Fruit fly (Drosophila melanogaster): ENCODE data around the gene santa-maria.

santa-maria gene

DNA sequence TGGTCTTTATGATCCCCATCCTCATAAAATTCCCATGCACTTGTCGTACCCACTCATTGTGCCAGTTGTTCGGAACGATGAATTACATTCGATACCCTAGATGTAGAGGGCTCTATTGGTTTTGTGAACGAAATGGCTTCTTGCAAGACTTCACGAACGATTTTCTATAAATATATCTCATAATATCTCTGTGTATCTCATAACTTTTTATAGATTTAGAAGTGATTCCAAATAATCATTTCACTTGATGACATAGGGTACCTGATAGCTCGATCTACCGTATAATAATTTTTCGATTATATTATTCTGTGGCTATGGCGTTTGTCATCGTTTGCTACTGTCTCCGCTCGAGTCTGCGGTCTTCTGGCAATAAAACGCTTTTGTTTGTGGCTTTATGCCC is 54.1 kb downstream of the santa-maria start (continued):
- TF ChIP-seq danr (GFP tag; IDR thresholded peaks at IDR 0.05) = peak; percentile 51; the same call in 1 of the 2 replicates
- peak; percentile 85 for TF ChIP-seq Ptx1 (GFP tag; IDR thresholded peaks at IDR 0.05)
- TF ChIP-seq sr (GFP tag; IDR thresholded peaks at IDR 0.05) = peak; percentile 14; the same call in 1 of the 3 replicates
- TF ChIP-seq fd102C (GFP tag; optimal IDR thresholded peaks at IDR 0.05) = no peak
- TF ChIP-seq CG4424 (GFP tag; optimal IDR thresholded peaks at IDR 0.05) = peak; percentile 53
- peak; percentile 5 for TF ChIP-seq CG30431 (GFP tag; optimal IDR thresholded peaks at IDR 0.05)
- TF ChIP-seq nom (GFP tag; optimal IDR thresholded peaks at IDR 0.05) = no peak
- peak; percentile 51 for TF ChIP-seq CG10274 (GFP tag; optimal IDR thresholded peaks at IDR 0.05)
- TF ChIP-seq klu (GFP tag; IDR thresholded peaks at IDR 0.05) = peak; percentile 58; the same call in 1 of the 2 replicates
- no peak for TF ChIP-seq jing (GFP tag; optimal IDR thresholded peaks at IDR 0.05)
- TF ChIP-seq gcm2 (GFP tag; optimal IDR thresholded peaks at IDR 0.05) = no peak
- no peak for TF ChIP-seq aop (GFP tag; IDR thresholded peaks at IDR 0.05)
- peak; percentile 73 for TF ChIP-seq CG6689 (GFP tag; IDR thresholded peaks at IDR 0.05)
- peak; percentile 78 for TF ChIP-seq Gug (GFP tag; IDR thresholded peaks at IDR 0.05)
- TF ChIP-seq salm (tag; optimal IDR thresholded peaks at IDR 0.05) = peak; percentile 25
- no peak for TF ChIP-seq bigmax (GFP tag; optimal IDR thresholded peaks at IDR 0.05)
- TF ChIP-seq tap (tag; optimal IDR thresholded peaks at IDR 0.05) = peak; percentile 56
- TF ChIP-seq CG3163 (GFP tag; optimal IDR thresholded peaks at IDR 0.05) = no peak
- peak; percentile 79 for TF ChIP-seq HLH3B (GFP tag; IDR thresholded peaks at IDR 0.05)
- no peak for TF ChIP-seq sna (GFP tag; IDR thresholded peaks at IDR 0.05; ENCODE audit: partially characterized antibody)
- no peak for TF ChIP-seq schlank (tag; optimal IDR thresholded peaks at IDR 0.05)
- TF ChIP-seq hkb (optimal IDR thresholded peaks at IDR 0.05) = no peak
- peak; percentile 81 for TF ChIP-seq hkb (GFP tag; IDR thresholded peaks at IDR 0.05)
- TF ChIP-seq pzg (GFP tag; optimal IDR thresholded peaks at IDR 0.05) = no peak
- peak; percentile 81 for TF ChIP-seq CG11695 (GFP tag; IDR thresholded peaks at IDR 0.05)
- peak; percentile 38; the same call in 1 of the 2 replicates for TF ChIP-seq wor (GFP tag; IDR thresholded peaks at IDR 0.05)
- TF ChIP-seq CG12071 (GFP tag; optimal IDR thresholded peaks at IDR 0.05) = peak; percentile 42
- peak; percentile 34 for TF ChIP-seq Antp (GFP tag; optimal IDR thresholded peaks at IDR 0.05)
- no peak for TF ChIP-seq CG2199 (GFP tag; IDR thresholded peaks at IDR 0.05)
- no peak for TF ChIP-seq Hmx (GFP tag; optimal IDR thresholded peaks at IDR 0.05)
- TF ChIP-seq CG6813 (GFP tag; optimal IDR thresholded peaks at IDR 0.05) = peak; percentile 39
- TF ChIP-seq Gsc (GFP tag; IDR thresholded peaks at IDR 0.05) = no peak
- no peak for TF ChIP-seq twi (tag; optimal IDR thresholded peaks at IDR 0.05)
- TF ChIP-seq CG10959 (GFP tag; IDR thresholded peaks at IDR 0.05) = 0 out of 2 replicates have a peak, but pooled peaks have one; percentile 22
- peak; percentile 5 for TF ChIP-seq Deaf1 (tag; optimal IDR thresholded peaks at IDR 0.05)
- peak; percentile 81 for TF ChIP-seq E2f1 (GFP tag; IDR thresholded peaks at IDR 0.05)
- peak; percentile 7 for TF ChIP-seq slou (GFP tag; optimal IDR thresholded peaks at IDR 0.05)
- no peak for TF ChIP-seq Atf-2 (GFP tag; optimal IDR thresholded peaks at IDR 0.05)
- TF ChIP-seq CG12155 (GFP tag; optimal IDR thresholded peaks at IDR 0.05) = peak; percentile 42
- TF ChIP-seq Poxn (GFP tag; IDR thresholded peaks at IDR 0.05) = no peak
- TF ChIP-seq MBD-R2 (GFP tag; IDR thresholded peaks at IDR 0.05) = peak; percentile 20; the same call in 1 of the 2 replicates
- TF ChIP-seq ranshi (GFP tag; IDR thresholded peaks at IDR 0.05) = peak; percentile 48; the same call in 1 of the 2 replicates
- no peak for TF ChIP-seq Elba2 (GFP tag; optimal IDR thresholded peaks at IDR 0.05)
- TF ChIP-seq cwo (GFP tag; optimal IDR thresholded peaks at IDR 0.05) = peak; percentile 74
- TF ChIP-seq Lpt (GFP tag; optimal IDR thresholded peaks at IDR 0.05) = no peak
- TF ChIP-seq ATbp (GFP tag; optimal IDR thresholded peaks at IDR 0.05) = peak; percentile 50
- TF ChIP-seq Fer2 (tag; optimal IDR thresholded peaks at IDR 0.05) = no peak
- TF ChIP-seq CG1024 (GFP tag; IDR thresholded peaks at IDR 0.05) = peak; percentile 58
- TF ChIP-seq gcm (GFP tag; optimal IDR thresholded peaks at IDR 0.05) = peak; percentile 19
- no peak for TF ChIP-seq CG10462 (GFP tag; optimal IDR thresholded peaks at IDR 0.05)
- no peak for TF ChIP-seq zen2 (GFP tag; IDR thresholded peaks at IDR 0.05; ENCODE audit: partially characterized antibody)
- TF ChIP-seq CG2129 (GFP tag; IDR thresholded peaks at IDR 0.05; ENCODE audit: partially characterized antibody) = no peak
